Fruit fly (Drosophila melanogaster) whole organism, embryonic: Measurements from ENCODE around the gene nAChRalpha6.

Experiments used
- Atf6 ChIP-seq: fragments of 200-800 bp; sonication (Bioruptor generic); IDR thresholded peaks from 2 replicates; pipeline ENCODE4 v1.3.6; 2022; ENCODE audit warnings: missing biosample characterization, missing genetic modification characterization
- Blimp-1 ChIP-seq: fragments of 200-800 bp; sonication (Bioruptor generic); optimal IDR thresholded peaks from 3 replicates; lab custom pipeline; 2018; ENCODE audit warnings: missing biosample characterization, missing genetic modification characterization, mild to moderate bottlenecking, moderate library complexity, missing genetic modification reagents
- CG11456 ChIP-seq: fragments of 200-800 bp; sonication (Bioruptor generic); IDR thresholded peaks from 3 replicates; pipeline ENCODE4 v1.3.6; 2022; ENCODE audit warnings: missing biosample characterization, missing genetic modification characterization
- CG12744 ChIP-seq: fragments of 200-800 bp; sonication (Bioruptor generic); optimal IDR thresholded peaks from 2 replicates; lab custom pipeline; 2016; ENCODE audit warnings: missing biosample characterization, missing genetic modification characterization
- CG12769 ChIP-seq: fragments of 200-800 bp; sonication (Bioruptor generic); optimal IDR thresholded peaks from 2 replicates; lab custom pipeline; 2019; ENCODE audit warnings: missing biosample characterization, mild to moderate bottlenecking, missing genetic modification characterization, moderate library complexity
- CG13287 ChIP-seq: fragments of 200-800 bp; sonication (Bioruptor generic); IDR thresholded peaks from 2 replicates; pipeline ENCODE4 v1.3.6; 2022; ENCODE audit warnings: missing biosample characterization, missing genetic modification characterization; ENCODE audit not compliant: partially characterized antibody
- CG13424 ChIP-seq: fragments of 200-800 bp; sonication (Bioruptor generic); optimal IDR thresholded peaks from 2 replicates; lab custom pipeline; 2019; ENCODE audit warnings: missing biosample characterization, mild to moderate bottlenecking, missing genetic modification characterization, moderate library complexity
- CG14441 ChIP-seq: fragments of 200-800 bp; sonication (Bioruptor generic); IDR thresholded peaks from 2 replicates; pipeline ENCODE4 v1.3.6; 2022; ENCODE audit warnings: missing biosample characterization, missing genetic modification characterization
- CG15514 ChIP-seq: fragments of 200-800 bp; sonication (Bioruptor generic); optimal IDR thresholded peaks from 3 replicates; lab custom pipeline; 2017; ENCODE audit warnings: missing biosample characterization, missing genetic modification characterization, mild to moderate bottlenecking, moderate library complexity, missing genetic modification reagents
- CG17359 ChIP-seq: fragments of 200-800 bp; sonication (Bioruptor generic); optimal IDR thresholded peaks from 3 replicates; lab custom pipeline; 2018; ENCODE audit warnings: missing biosample characterization, mild to moderate bottlenecking, missing genetic modification characterization, moderate library complexity
- CG30403 ChIP-seq: fragments of 200-800 bp; sonication (Bioruptor generic); optimal IDR thresholded peaks from 3 replicates; lab custom pipeline; 2016; ENCODE audit warnings: missing biosample characterization, missing genetic modification characterization
- CG5953 ChIP-seq: fragments of 200-800 bp; sonication (Bioruptor generic); IDR thresholded peaks from 2 replicates; pipeline ENCODE4 v1.3.6; 2022; ENCODE audit warnings: missing biosample characterization, missing genetic modification characterization
- CG6254 ChIP-seq: fragments of 200-800 bp; sonication (Bioruptor generic); optimal IDR thresholded peaks from 3 replicates; lab custom pipeline; 2017; ENCODE audit warnings: mild to moderate bottlenecking, missing biosample characterization, missing genetic modification reagents, missing genetic modification characterization
- CG7839 ChIP-seq: fragments of 200-800 bp; sonication (Bioruptor generic); optimal IDR thresholded peaks from 3 replicates; lab custom pipeline; 2018; ENCODE audit warnings: missing biosample characterization, mild to moderate bottlenecking, missing genetic modification characterization, moderate library complexity
- CG8388 ChIP-seq: fragments of 200-800 bp; sonication (Bioruptor generic); optimal IDR thresholded peaks from 2 replicates; lab custom pipeline; 2019; ENCODE audit warnings: missing biosample characterization, mild to moderate bottlenecking, missing genetic modification characterization, moderate library complexity
- CG8765 ChIP-seq: fragments of 200-800 bp; sonication (Bioruptor generic); IDR thresholded peaks from 2 replicates; pipeline ENCODE4 v1.3.6; 2022; ENCODE audit warnings: missing biosample characterization, missing genetic modification characterization
- CG9797 ChIP-seq: fragments of 200-800 bp; sonication (Bioruptor generic); optimal IDR thresholded peaks from 3 replicates; lab custom pipeline; 2018; ENCODE audit warnings: missing biosample characterization, mild to moderate bottlenecking, missing genetic modification characterization
- CG9932 ChIP-seq: fragments of 200-800 bp; sonication (Bioruptor generic); IDR thresholded peaks from 2 replicates; pipeline ENCODE4 v1.3.6; 2022; ENCODE audit warnings: missing biosample characterization, missing genetic modification characterization
- Camta ChIP-seq: fragments of 200-800 bp; sonication (Bioruptor generic); optimal IDR thresholded peaks from 2 replicates; lab custom pipeline; 2016; ENCODE audit warnings: missing biosample characterization, missing genetic modification characterization
- E2f2 ChIP-seq: fragments of 200-800 bp; sonication (Bioruptor generic); IDR thresholded peaks from 2 replicates; pipeline ENCODE4 v1.3.6; 2022; ENCODE audit warnings: missing biosample characterization, missing genetic modification characterization
- Gug ChIP-seq: fragments of 200-800 bp; sonication (Bioruptor generic); IDR thresholded peaks from 4 replicates; pipeline ENCODE4 v1.3.6; 2022; ENCODE audit warnings: missing biosample characterization, missing genetic modification characterization
- Jarid2 ChIP-seq: fragments of 200-800 bp; sonication (Bioruptor generic); optimal IDR thresholded peaks from 3 replicates; lab custom pipeline; 2017; ENCODE audit warnings: mild to moderate bottlenecking, missing biosample characterization, missing genetic modification reagents, missing genetic modification characterization
- Med ChIP-seq: fragments of 200-800 bp; sonication (Bioruptor generic); peaks from one replicate; lab custom pipeline; 2016; ENCODE audit warnings: missing biosample characterization, missing genetic modification characterization, mild to moderate bottlenecking, inconsistent platforms, moderate library complexity
- NfI ChIP-seq: fragments of 200-800 bp; sonication (Bioruptor generic); optimal IDR thresholded peaks from 3 replicates; lab custom pipeline; 2018; ENCODE audit warnings: missing biosample characterization, mild to moderate bottlenecking, missing genetic modification characterization, moderate library complexity
- Optix ChIP-seq: fragments of 200-800 bp; sonication (Bioruptor generic); IDR thresholded peaks from 3 replicates; pipeline ENCODE4 v1.3.6; 2022; ENCODE audit warnings: missing biosample characterization, missing genetic modification characterization
- Sin3A ChIP-seq: fragments of >200 bp; optimal IDR thresholded peaks from 2 replicates; lab custom pipeline; 2018
- Trl ChIP-seq, 3 experiments: fragments of >200 bp in 2 of 3; fragments of 200-800 bp in 1 of 3; sonication (Bioruptor generic) in 1 of 3; optimal IDR thresholded peaks; 2 replicates in 1 of 3; 3 replicates in 2 of 3; lab custom pipeline; 2016 to 2017; ENCODE audit warnings: missing biosample characterization in 1 of 3, missing genetic modification characterization in 1 of 3
- Xbp1 ChIP-seq: fragments of 200-800 bp; sonication (Bioruptor generic); optimal IDR thresholded peaks from 3 replicates; lab custom pipeline; 2016; ENCODE audit warnings: missing biosample characterization, mild to moderate bottlenecking, missing genetic modification characterization
- al ChIP-seq: fragments of 200-800 bp; sonication (Bioruptor generic); IDR thresholded peaks from 2 replicates; pipeline ENCODE4 v1.3.6; 2022; ENCODE audit warnings: missing biosample characterization, missing genetic modification characterization
- danr ChIP-seq: fragments of 200-800 bp; sonication (Bioruptor generic); IDR thresholded peaks from 2 replicates; pipeline ENCODE4 v1.3.6; 2022; ENCODE audit warnings: missing biosample characterization, missing genetic modification characterization
- dpn ChIP-seq, 2 experiments: fragments of 200-800 bp; sonication (Bioruptor generic); optimal IDR thresholded peaks; 3 replicates each; lab custom pipeline; 2016; ENCODE audit warnings: missing biosample characterization in 2 of 2, missing genetic modification characterization in 2 of 2
- dysf ChIP-seq: fragments of 200-800 bp; sonication (Bioruptor generic); IDR thresholded peaks from 3 replicates; pipeline ENCODE4 v1.3.6; 2022; ENCODE audit warnings: missing biosample characterization, missing genetic modification characterization
- emc ChIP-seq: fragments of 200-800 bp; sonication (Bioruptor generic); optimal IDR thresholded peaks from 2 replicates; lab custom pipeline; 2016; ENCODE audit warnings: missing biosample characterization, missing genetic modification characterization
- eyg ChIP-seq: fragments of 200-800 bp; sonication (Bioruptor generic); optimal IDR thresholded peaks from 3 replicates; lab custom pipeline; 2016; ENCODE audit warnings: missing biosample characterization, missing genetic modification characterization
- gcm ChIP-seq: fragments of 200-800 bp; sonication (Bioruptor generic); optimal IDR thresholded peaks from 2 replicates; lab custom pipeline; 2019; ENCODE audit warnings: missing biosample characterization, mild to moderate bottlenecking, missing genetic modification characterization, moderate library complexity
- hkb ChIP-seq, 2 experiments: fragments of 200-800 bp in 1 of 2; fragments of >200 bp in 1 of 2; sonication (Bioruptor generic) in 1 of 2; IDR thresholded peaks in 1 of 2; optimal IDR thresholded peaks in 1 of 2; 2 replicates each; pipeline versions ENCODE4 v1.3.6 to Lab custom; 2017 to 2022; ENCODE audit warnings: missing biosample characterization in 1 of 2, missing genetic modification characterization in 1 of 2
- ken ChIP-seq: fragments of 200-800 bp; sonication (Bioruptor generic); IDR thresholded peaks from 3 replicates; pipeline ENCODE4 v1.3.6; 2022; ENCODE audit warnings: missing biosample characterization, missing genetic modification characterization
- lmd ChIP-seq: fragments of 200-800 bp; sonication (Bioruptor generic); IDR thresholded peaks from 2 replicates; pipeline ENCODE4 v1.3.6; 2022; ENCODE audit warnings: missing biosample characterization, missing genetic modification characterization
- mam ChIP-seq: fragments of 200-800 bp; sonication (Bioruptor generic); optimal IDR thresholded peaks from 3 replicates; lab custom pipeline; 2016; ENCODE audit warnings: missing biosample characterization, missing genetic modification characterization
- nom ChIP-seq: fragments of 200-800 bp; sonication (Bioruptor generic); optimal IDR thresholded peaks from 2 replicates; lab custom pipeline; 2017; ENCODE audit warnings: missing biosample characterization, missing genetic modification characterization, mild to moderate bottlenecking, moderate library complexity, missing genetic modification reagents
- otp ChIP-seq: fragments of 200-800 bp; sonication (Bioruptor generic); IDR thresholded peaks from 3 replicates; pipeline ENCODE4, ENCODE4 v1.3.6; 2022; ENCODE audit warnings: missing biosample characterization, missing genetic modification characterization
- pho ChIP-seq: fragments of 200-800 bp; sonication (Bioruptor generic); optimal IDR thresholded peaks from 2 replicates; lab custom pipeline; 2016; ENCODE audit warnings: missing biosample characterization, missing genetic modification characterization
- psq ChIP-seq: fragments of 200-800 bp; sonication (Bioruptor generic); optimal IDR thresholded peaks from 2 replicates; lab custom pipeline; 2017; ENCODE audit warnings: missing biosample characterization, missing genetic modification characterization
- sd ChIP-seq: fragments of 200-800 bp; sonication (Bioruptor generic); optimal IDR thresholded peaks from 3 replicates; lab custom pipeline; 2018; ENCODE audit warnings: missing biosample characterization, mild to moderate bottlenecking, missing genetic modification characterization, moderate library complexity
- seq ChIP-seq: fragments of 200-800 bp; sonication (Bioruptor generic); IDR thresholded peaks from 2 replicates; pipeline ENCODE4 v1.3.6; 2022; ENCODE audit warnings: missing biosample characterization, missing genetic modification characterization
- slbo ChIP-seq: fragments of 200-800 bp; sonication (Bioruptor generic); IDR thresholded peaks from 2 replicates; pipeline ENCODE4 v1.3.6; 2022; ENCODE audit warnings: missing biosample characterization, missing genetic modification characterization
- slp2 ChIP-seq: fragments of 200-800 bp; sonication (Bioruptor generic); optimal IDR thresholded peaks from 2 replicates; lab custom pipeline; 2016; ENCODE audit warnings: missing biosample characterization, missing genetic modification characterization
- tin ChIP-seq: fragments of 200-800 bp; sonication (Bioruptor generic); optimal IDR thresholded peaks from 3 replicates; lab custom pipeline; 2016; ENCODE audit warnings: missing biosample characterization, missing genetic modification characterization
- ttk ChIP-seq: fragments of 200-800 bp; sonication (Bioruptor generic); IDR thresholded peaks from 2 replicates; pipeline ENCODE4 v2.1.2; 2022; ENCODE audit warnings: missing biosample characterization, missing genetic modification characterization
- zfh2 ChIP-seq: fragments of 200-800 bp; sonication (Bioruptor generic); optimal IDR thresholded peaks from 2 replicates; lab custom pipeline; 2016; ENCODE audit warnings: missing biosample characterization, missing genetic modification characterization

Gene nAChRalpha6

dm6 chr2L:9911783-9912182, 25.7 kb upstream of the nAChRalpha6 start (continued):
- TF ChIP-seq NfI (GFP tag; lab: Kevin White, UChicago) (peak; percentile 24), psq (GFP tag; lab: Kevin White, UChicago) (no peak), slbo (GFP tag; lab: Robert Waterston, UW) (peak; percentile 74), CG12744 (GFP tag; lab: Kevin White, UChicago) (no peak), CG14441 (GFP tag; lab: Robert Waterston, UW) (0 out of 2 replicates have a peak, but pooled peaks have one; percentile 4), tin (GFP tag; lab: Kevin White, UChicago) (peak; percentile 39), Camta (peak; percentile 46), CG13287 (GFP tag; lab: Robert Waterston, UW) (peak; percentile 27; the same call in 1 of the 2 replicates), seq (no peak), danr (GFP tag; lab: Robert Waterston, UW) (peak; percentile 40; the same call in 1 of the 2 replicates), nom (no peak), CG17359 (peak; percentile 39), CG13424 (tag; lab: Kevin White, UChicago) (no peak), Atf6 (peak; percentile 44; the same call in 1 of the 2 replicates), eyg (GFP tag; lab: Kevin White, UChicago) (peak; percentile 0), mam (peak; percentile 38), ken (GFP tag; lab: Robert Waterston, UW) (peak; percentile 26; the same call in 1 of the 3 replicates), emc (GFP tag; lab: Kevin White, UChicago) (no peak), al (GFP tag; lab: Robert Waterston, UW) (0 out of 2 replicates have a peak, but pooled peaks have one; percentile 8), CG9797 (GFP tag; lab: Kevin White, UChicago) (no peak), Trl (optimal IDR thresholded peaks at IDR 0.05; lab: Kevin White, UChicago) (no peak), Trl (GFP tag; optimal IDR thresholded peaks at IDR 0.05; lab: Kevin White, UChicago) (peak; percentile 38), slp2 (GFP tag; lab: Kevin White, UChicago) (no peak), dysf (GFP tag; lab: Robert Waterston, UW) (peak; percentile 13; the same call in 1 of the 3 replicates), CG30403 (GFP tag; lab: Kevin White, UChicago) (peak; percentile 9), sd (tag; lab: Kevin White, UChicago) (no peak), CG11456 (GFP tag; lab: Robert Waterston, UW) (0 out of 3 replicates have a peak, but pooled peaks have one; percentile 34), CG9932 (GFP tag; lab: Robert Waterston, UW) (peak; percentile 54), CG12769 (tag; lab: Kevin White, UChicago) (peak; percentile 32), E2f2 (GFP tag; lab: Robert Waterston, UW) (no peak; the same call in 1 of the 2 replicates), Xbp1 (peak; percentile 39), CG5953 (GFP tag; lab: Robert Waterston, UW) (peak; percentile 66), Jarid2 (GFP tag; lab: Kevin White, UChicago) (no peak), CG8388 (peak; percentile 41), CG15514 (GFP tag; lab: Kevin White, UChicago) (peak; percentile 34), Med (GFP tag; lab: Kevin White, UChicago) (peak; percentile 90), Blimp-1 (GFP tag; lab: Kevin White, UChicago) (no peak), Sin3A (lab: Kevin White, UChicago) (no peak), CG8765 (GFP tag; lab: Robert Waterston, UW) (no peak), zfh2 (peak; percentile 31), ttk (0 out of 2 replicates have a peak, but pooled peaks have one; percentile 25), otp (GFP tag; lab: Robert Waterston, UW) (no peak), hkb (optimal IDR thresholded peaks at IDR 0.05; lab: Kevin White, UChicago) (no peak), hkb (GFP tag; IDR thresholded peaks at IDR 0.05; lab: Robert Waterston, UW) (peak; percentile 69), lmd (GFP tag; lab: Robert Waterston, UW) (peak; percentile 40; the same call in 1 of the 2 replicates), pho (GFP tag; lab: Kevin White, UChicago) (no peak), gcm (no peak), dpn (GFP tag; optimal IDR thresholded peaks at IDR 0.05; lab: Kevin White, UChicago) (peak; percentile 26 to 36), Optix (GFP tag; lab: Robert Waterston, UW) (peak; percentile 24; the same call in 1 of the 3 replicates), CG7839 (peak; percentile 25), Gug (GFP tag; lab: Robert Waterston, UW) (peak; percentile 60; the same call in 2 of the 4 replicates), CG6254 (GFP tag; lab: Kevin White, UChicago) (no peak)
